Worm (Caenorhabditis elegans) whole organism, L1 larva: ENCODE results near the gene C05C12.1.

Experiments
- C16A3.4 ChIP-seq: fragments of 150-350 bp; optimal IDR thresholded peaks from 2 replicates; lab custom pipeline; 2014; ENCODE audit warnings: missing biosample characterization, missing genetic modification characterization
- aha-1 ChIP-seq: fragments of 150-350 bp; optimal IDR thresholded peaks from 2 replicates; lab custom pipeline; 2014; ENCODE audit warnings: missing biosample characterization, missing genetic modification characterization
- ceh-63 ChIP-seq: fragments of 200-800 bp; sonication (Bioruptor generic); optimal IDR thresholded peaks from 2 replicates; lab custom pipeline; 2018; ENCODE audit warnings: mild to moderate bottlenecking, missing genetic modification characterization, missing compliant biosample characterization
- ceh-8 ChIP-seq: fragments of 200-800 bp; sonication (Bioruptor generic); optimal IDR thresholded peaks from 2 replicates; lab custom pipeline; 2018; ENCODE audit warnings: mild to moderate bottlenecking, missing genetic modification characterization, moderate library complexity, missing compliant biosample characterization
- efl-1 ChIP-seq, 4 experiments: fragments of 150-350 bp; optimal IDR thresholded peaks in 3 of 4; peaks in 1 of 4; 1 replicate in 1 of 4; 2 replicates in 3 of 4; lab custom pipeline; 2014; ENCODE audit warnings: missing biosample characterization in 2 of 4, missing genetic modification characterization in 2 of 4, missing genetic modification reagents in 2 of 4
- jun-1 ChIP-seq: fragments of 150-350 bp; optimal IDR thresholded peaks from 2 replicates; lab custom pipeline; 2014; ENCODE audit warnings: missing biosample characterization, missing genetic modification reagents, missing genetic modification characterization
- lin-15B ChIP-seq: fragments of 150-350 bp; sonication (generic microtip); optimal IDR thresholded peaks from 3 replicates; lab custom pipeline; 2014; ENCODE audit warnings: missing biosample characterization, missing genetic modification characterization
- nhr-12 ChIP-seq: sonication (generic microtip); optimal IDR thresholded peaks from 2 replicates; lab custom pipeline; 2017; ENCODE audit warnings: missing biosample characterization, missing genetic modification characterization
- nhr-28 ChIP-seq: fragments of 150-350 bp; optimal IDR thresholded peaks from 2 replicates; lab custom pipeline; 2014; ENCODE audit warnings: missing biosample characterization, missing genetic modification characterization
- nhr-77 ChIP-seq: fragments of 150-350 bp; optimal IDR thresholded peaks from 2 replicates; lab custom pipeline; 2014; ENCODE audit warnings: missing biosample characterization, missing genetic modification characterization
- nhr-90 ChIP-seq: sonication (generic microtip); optimal IDR thresholded peaks from 2 replicates; lab custom pipeline; 2016; ENCODE audit warnings: mild to moderate bottlenecking, missing genetic modification characterization, missing compliant biosample characterization; ENCODE audit not compliant: poor library complexity
- pqm-1 ChIP-seq: sonication (generic microtip); optimal IDR thresholded peaks from 3 replicates; lab custom pipeline; 2017; ENCODE audit warnings: missing biosample characterization, missing genetic modification characterization
- sptf-1 ChIP-seq: fragments of 150-350 bp; optimal IDR thresholded peaks from 2 replicates; lab custom pipeline; 2014; ENCODE audit warnings: missing biosample characterization, missing genetic modification characterization

- TF ChIP-seq nhr-28 (tag; lab: Kevin White, UChicago) (no peak), lin-15B (tag; lab: Kevin White, UChicago) (no peak), nhr-77 (tag; lab: Kevin White, UChicago) (no peak), ceh-8 (GFP tag; lab: Kevin White, UChicago) (no peak), pqm-1 (tag; lab: Kevin White, UChicago) (no peak), jun-1 (tag; lab: Kevin White, UChicago) (no peak), ceh-63 (GFP tag; lab: Kevin White, UChicago) (no peak), nhr-12 (no peak), nhr-90 (tag; lab: Kevin White, UChicago) (no peak), aha-1 (tag; lab: Kevin White, UChicago) (no peak), sptf-1 (tag; lab: Kevin White, UChicago) (no peak), efl-1 (optimal IDR thresholded peaks at IDR 0.05; lab: Kevin White, UChicago) (no peak), efl-1 (GFP tag; optimal IDR thresholded peaks at IDR 0.05 in 1 of 2; lab: Kevin White, UChicago) (no peak), C16A3.4 (tag; lab: Kevin White, UChicago) (no peak)
These were observed 31.4 kb downstream of the C05C12.1 start for ce11 chrIV:11285239-11285638.
